Fruit fly (Drosophila melanogaster): ENCODE data around the gene CG7655.

The CG7655 gene

DNA sequence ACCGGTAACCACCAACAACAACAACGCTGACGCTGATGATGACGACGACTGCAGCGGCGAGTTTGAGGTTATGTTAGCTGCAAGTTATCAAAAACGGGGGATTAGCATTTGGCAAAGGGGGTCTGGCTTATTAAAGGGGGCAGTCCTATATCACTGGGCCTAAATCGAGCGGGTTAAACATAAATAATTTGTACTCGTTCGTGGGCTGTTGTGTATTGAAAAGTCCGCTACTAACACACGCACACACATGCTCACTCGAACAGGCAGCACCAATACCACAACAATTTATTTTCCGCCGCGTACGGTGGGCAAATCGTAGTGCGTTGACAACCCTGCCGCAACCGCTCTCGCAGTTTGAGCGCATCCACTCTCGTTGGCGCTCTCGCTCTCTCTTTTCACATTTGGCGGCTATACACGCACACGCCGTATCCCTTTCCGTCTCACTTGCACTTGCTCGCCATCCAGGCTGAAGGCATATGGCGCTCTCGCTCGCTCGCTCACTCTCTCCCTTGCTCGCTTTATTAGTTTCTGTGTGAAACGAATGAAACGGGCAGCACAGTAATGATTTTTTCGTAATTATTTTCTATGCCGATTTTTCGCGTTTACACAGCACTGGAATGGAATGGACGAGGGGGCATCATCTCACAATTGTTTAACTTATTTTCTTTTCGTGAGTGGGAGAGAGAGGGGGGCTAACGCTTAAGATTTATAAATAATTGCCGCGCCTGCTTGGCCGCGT is 34.6 kb downstream of the CG7655 start (continued):
- TF ChIP-seq kah (GFP tag; optimal IDR thresholded peaks at IDR 0.05): peak; percentile 43
- TF ChIP-seq unc-4 (GFP tag; IDR thresholded peaks at IDR 0.05; ENCODE audit: partially characterized antibody): no peak
- no peak for TF ChIP-seq danr (GFP tag; IDR thresholded peaks at IDR 0.05)
- peak; percentile 75 for TF ChIP-seq nom (GFP tag; optimal IDR thresholded peaks at IDR 0.05)
- peak; percentile 57 for TF ChIP-seq CG10267 (tag; optimal IDR thresholded peaks at IDR 0.05)
- peak; percentile 15 for TF ChIP-seq Hand (GFP tag; optimal IDR thresholded peaks at IDR 0.05)
- TF ChIP-seq D19A (tag; optimal IDR thresholded peaks at IDR 0.05): peak; percentile 5
- no peak for TF ChIP-seq Neu2 (GFP tag; optimal IDR thresholded peaks at IDR 0.05; ENCODE audit: borderline replicate concordance)
- peak; percentile 27 for TF ChIP-seq ash1 (GFP tag; optimal IDR thresholded peaks at IDR 0.05)
- TF ChIP-seq sens (GFP tag): peak; percentile 79
- TF ChIP-seq Aef1 (GFP tag; IDR thresholded peaks at IDR 0.05): no peak
- TF ChIP-seq toy (GFP tag; IDR thresholded peaks at IDR 0.05): no peak
- TF ChIP-seq onecut (GFP tag; IDR thresholded peaks at IDR 0.05): peak; percentile 65; the same call in 1 of the 2 replicates
- no peak for TF ChIP-seq MTF-1 (GFP tag; optimal IDR thresholded peaks at IDR 0.05; ENCODE audit: borderline replicate concordance)
- TF ChIP-seq sug (tag; optimal IDR thresholded peaks at IDR 0.05): peak; percentile 40
- TF ChIP-seq maf-S (GFP tag; optimal IDR thresholded peaks at IDR 0.05): peak; percentile 23
- no peak for TF ChIP-seq Spps (tag; optimal IDR thresholded peaks at IDR 0.05)
- peak; percentile 90 for TF ChIP-seq CG12155 (GFP tag; optimal IDR thresholded peaks at IDR 0.05)
- peak; percentile 9 for TF ChIP-seq NK7.1 (GFP tag; optimal IDR thresholded peaks at IDR 0.05)
- peak; percentile 39 for TF ChIP-seq CG15601 (tag; optimal IDR thresholded peaks at IDR 0.05)
- TF ChIP-seq CG6175 (GFP tag; IDR thresholded peaks at IDR 0.05): no peak
- no peak for TF ChIP-seq zfh1 (GFP tag; IDR thresholded peaks at IDR 0.05)
- no peak for TF ChIP-seq pnt (GFP tag; optimal IDR thresholded peaks at IDR 0.05)
- TF ChIP-seq CG8388 (GFP tag; optimal IDR thresholded peaks at IDR 0.05): peak; percentile 25
- TF ChIP-seq CG2678 (tag; optimal IDR thresholded peaks at IDR 0.05): peak; percentile 28
- TF ChIP-seq HLH4C (GFP tag; IDR thresholded peaks at IDR 0.05; ENCODE audit: partially characterized antibody): no peak
- TF ChIP-seq Nf-YB (GFP tag; optimal IDR thresholded peaks at IDR 0.05): peak; percentile 31
- no peak for TF ChIP-seq Drgx (GFP tag; IDR thresholded peaks at IDR 0.05)

DNA sequence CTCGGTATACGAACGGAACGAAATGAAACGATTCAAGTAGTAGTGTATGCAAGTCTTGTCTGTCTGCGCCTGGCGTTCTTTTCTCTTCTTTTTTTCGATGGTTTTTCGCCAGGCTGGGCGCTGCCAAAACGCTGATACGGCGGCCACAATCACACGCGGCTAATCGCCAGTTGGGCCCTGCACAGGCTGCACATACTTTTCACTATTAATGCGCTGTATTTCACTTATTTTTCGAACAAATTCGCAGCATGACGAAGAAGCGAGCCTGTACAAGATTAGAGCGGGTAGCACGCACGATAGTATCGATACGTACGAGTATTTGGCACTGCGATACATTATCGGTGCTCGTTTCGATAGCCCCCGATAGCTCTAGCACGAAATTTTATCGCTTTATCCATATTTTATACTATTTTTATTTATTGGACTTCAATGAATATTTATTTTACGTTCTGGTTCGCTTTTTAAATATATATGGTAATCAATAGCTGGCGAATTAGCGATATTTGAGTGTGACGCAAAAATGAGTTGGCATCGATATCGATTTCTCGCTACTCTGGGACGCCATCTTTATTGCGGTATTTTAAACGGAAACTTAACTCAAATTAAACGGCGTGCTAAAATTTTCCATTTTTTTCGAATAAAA is 35.7 kb downstream of the CG7655 start, which contains the start of gene osa:
Gene osa, minus strand, starts transcription at position 300 of the 643 bp plus-strand sequence.
- TF ChIP-seq D (optimal IDR thresholded peaks at IDR 0.05) (no peak), D (GFP tag; optimal IDR thresholded peaks at IDR 0.05) (no peak), CG11398 (GFP tag; optimal IDR thresholded peaks at IDR 0.05) (no peak), dimm (GFP tag; IDR thresholded peaks at IDR 0.05) (no peak), CG10147 (GFP tag; optimal IDR thresholded peaks at IDR 0.05) (peak; percentile 22), CG8089 (GFP tag; optimal IDR thresholded peaks at IDR 0.05) (no peak), MTF-1 (GFP tag; optimal IDR thresholded peaks at IDR 0.05; ENCODE audit: borderline replicate concordance) (no peak), CG13624 (GFP tag; optimal IDR thresholded peaks at IDR 0.05) (peak; percentile 55), HLH4C (GFP tag; IDR thresholded peaks at IDR 0.05; ENCODE audit: partially characterized antibody) (no peak), slp2 (GFP tag; optimal IDR thresholded peaks at IDR 0.05) (no peak), Hr39 (optimal IDR thresholded peaks at IDR 0.05) (no peak), tll (GFP tag; optimal IDR thresholded peaks at IDR 0.05) (no peak), Med (GFP tag) (peak; percentile 85), CG15514 (GFP tag; optimal IDR thresholded peaks at IDR 0.05) (no peak), jumu (GFP tag; optimal IDR thresholded peaks at IDR 0.05) (peak; percentile 17), Ets97D (GFP tag; optimal IDR thresholded peaks at IDR 0.05) (peak; percentile 85), hbn (GFP tag; IDR thresholded peaks at IDR 0.05; ENCODE audit: partially characterized antibody) (no peak), CG9727 (GFP tag; optimal IDR thresholded peaks at IDR 0.05) (peak; percentile 51), CG43689 (GFP tag; IDR thresholded peaks at IDR 0.05) (no peak), gsb-n (tag; optimal IDR thresholded peaks at IDR 0.05) (peak; percentile 4), gt (GFP tag; IDR thresholded peaks at IDR 0.05) (no peak), Bdp1 (GFP tag; optimal IDR thresholded peaks at IDR 0.05) (peak; percentile 18), CG4328 (GFP tag; optimal IDR thresholded peaks at IDR 0.05) (no peak)
